Worm (Caenorhabditis elegans) whole organism, L4 larva: ENCODE results near the gene cey-4.

Experiments used
- ceh-82 ChIP-seq: sonication (generic microtip); optimal IDR thresholded peaks from 2 replicates; lab custom pipeline; 2017; ENCODE audit warnings: missing biosample characterization, missing genetic modification characterization
- daf-19 ChIP-seq: fragments of 200-800 bp; sonication (Bioruptor generic); conservative IDR thresholded peaks from 2 replicates; pipeline ENCODE4 v1.3.6; 2022; ENCODE audit warnings: missing genetic modification characterization, missing compliant biosample characterization
- fkh-10 ChIP-seq: fragments of 150-350 bp; optimal IDR thresholded peaks from 2 replicates; lab custom pipeline; 2014; ENCODE audit warnings: missing biosample characterization, missing genetic modification reagents, missing genetic modification characterization
- lir-3 ChIP-seq: sonication (generic microtip); optimal IDR thresholded peaks from 2 replicates; lab custom pipeline; 2016; ENCODE audit warnings: mild to moderate bottlenecking, missing genetic modification characterization, missing compliant biosample characterization
- skn-1 ChIP-seq: fragments of 150-350 bp; optimal IDR thresholded peaks from 2 replicates; lab custom pipeline; 2014; ENCODE audit warnings: missing biosample characterization, missing genetic modification characterization

ce11 chrIII:10908543-10908942 is 40.0 kb upstream of the cey-4 start:
- no peak for TF ChIP-seq fkh-10
- no peak for TF ChIP-seq ceh-82 (tag; lab: Kevin White, UChicago)
- no peak for TF ChIP-seq daf-19 (GFP tag; lab: Robert Waterston, UW)
- no peak for TF ChIP-seq skn-1
- TF ChIP-seq lir-3 (tag; lab: Kevin White, UChicago) = no peak
